Worm (Caenorhabditis elegans): ENCODE results near the gene fbxa-165.

- TF ChIP-seq snpc-4 (GFP tag; optimal IDR thresholded peaks at IDR 0.05) (no peak), snpc-4 (tag; optimal IDR thresholded peaks at IDR 0.05) (no peak), nhr-27 (tag; optimal IDR thresholded peaks at IDR 0.05) (no peak), nfya-2 (GFP tag; IDR thresholded peaks at IDR 0.05) (no peak), attf-3 (GFP tag; conservative IDR thresholded peaks at IDR 0.05) (no peak), ekl-4 (GFP tag; IDR thresholded peaks at IDR 0.05) (no peak), B0035.1 (tag; optimal IDR thresholded peaks at IDR 0.05) (no peak), egrh-3 (GFP tag; IDR thresholded peaks at IDR 0.05) (no peak), tlf-1 (GFP tag; optimal IDR thresholded peaks at IDR 0.05) (no peak), somi-1 (GFP tag; optimal IDR thresholded peaks at IDR 0.05) (no peak), nhr-90 (tag; optimal IDR thresholded peaks at IDR 0.05) (no peak), ets-4 (GFP tag; optimal IDR thresholded peaks at IDR 0.05) (no peak)
These were observed 29.9 kb upstream of the fbxa-165 start, which contains the start of gene ZC204.17 for ce11 chrII:1646199-1646598.

All from whole organism, young adult.